Worm (Caenorhabditis elegans) whole organism, L2 larva: ENCODE results near the gene rer-1.

Experiments
- ZK546.5 ChIP-seq: sonication (generic microtip); optimal IDR thresholded peaks from 2 replicates; lab custom pipeline; 2017; ENCODE audit warnings: missing biosample characterization, missing genetic modification characterization
- blmp-1 ChIP-seq: sonication (generic microtip); optimal IDR thresholded peaks from 2 replicates; lab custom pipeline; 2017; ENCODE audit warnings: missing genetic modification characterization, mild to moderate bottlenecking, missing compliant biosample characterization, antibody characterized with exemption, moderate library complexity; ENCODE audit not compliant: insufficient read depth
- elt-1 ChIP-seq: fragments of 150-350 bp; optimal IDR thresholded peaks from 2 replicates; lab custom pipeline; 2014; ENCODE audit warnings: missing biosample characterization, missing genetic modification characterization
- elt-3 ChIP-seq: sonication (generic microtip); optimal IDR thresholded peaks from 2 replicates; lab custom pipeline; 2017; ENCODE audit warnings: missing biosample characterization, missing genetic modification characterization
- fos-1 ChIP-seq: fragments of 150-350 bp; optimal IDR thresholded peaks from 2 replicates; lab custom pipeline; 2014; ENCODE audit warnings: missing biosample characterization, missing genetic modification characterization
- lin-13 ChIP-seq: fragments of 150-350 bp; optimal IDR thresholded peaks from 2 replicates; lab custom pipeline; 2014; ENCODE audit warnings: missing biosample characterization, missing genetic modification reagents, missing genetic modification characterization
- lin-39 ChIP-seq: fragments of 150-350 bp; optimal IDR thresholded peaks from 2 replicates; lab custom pipeline; 2014; ENCODE audit warnings: missing biosample characterization, missing genetic modification reagents, missing genetic modification characterization
- mdl-1 ChIP-seq, 2 experiments: fragments of 150-350 bp in 1 of 2; sonication (generic microtip) in 1 of 2; optimal IDR thresholded peaks; 2 replicates each; lab custom pipeline; 2017; ENCODE audit warnings: missing biosample characterization in 2 of 2, missing genetic modification characterization in 2 of 2
- nhr-11 ChIP-seq: fragments of 150-350 bp; optimal IDR thresholded peaks from 2 replicates; lab custom pipeline; 2014; ENCODE audit warnings: missing biosample characterization, missing genetic modification characterization
- nhr-12 ChIP-seq: fragments of 150-350 bp; optimal IDR thresholded peaks from 2 replicates; lab custom pipeline; 2014; ENCODE audit warnings: missing biosample characterization, missing genetic modification characterization
- nhr-21 ChIP-seq: fragments of 150-350 bp; optimal IDR thresholded peaks from 2 replicates; lab custom pipeline; 2014; ENCODE audit warnings: missing biosample characterization, missing genetic modification characterization
- nhr-77 ChIP-seq: fragments of 150-350 bp; optimal IDR thresholded peaks from 2 replicates; lab custom pipeline; 2014; ENCODE audit warnings: missing biosample characterization, missing genetic modification characterization
- snpc-4 ChIP-seq: fragments of 150-350 bp; optimal IDR thresholded peaks from 2 replicates; lab custom pipeline; 2014; ENCODE audit warnings: missing biosample characterization, missing genetic modification characterization
- unc-39 ChIP-seq: fragments of 150-350 bp; optimal IDR thresholded peaks from 2 replicates; lab custom pipeline; 2014; ENCODE audit warnings: missing biosample characterization, missing genetic modification characterization

- no peak for TF ChIP-seq snpc-4
- TF ChIP-seq unc-39 (tag; lab: Kevin White, UChicago): no peak
- TF ChIP-seq nhr-21 (tag; lab: Kevin White, UChicago): no peak
- TF ChIP-seq blmp-1 (tag; lab: Kevin White, UChicago): no peak
- no peak for TF ChIP-seq lin-39
- TF ChIP-seq fos-1: no peak
- no peak for TF ChIP-seq elt-3 (tag; lab: Kevin White, UChicago)
- no peak for TF ChIP-seq ZK546.5 (tag; lab: Kevin White, UChicago)
- TF ChIP-seq nhr-77 (tag; lab: Kevin White, UChicago): no peak
- TF ChIP-seq elt-1 (tag; lab: Kevin White, UChicago): no peak
- no peak for TF ChIP-seq lin-13 (GFP tag; lab: Kevin White, UChicago)
- no peak for TF ChIP-seq nhr-12 (tag; lab: Kevin White, UChicago)
- no peak for TF ChIP-seq nhr-11
- no peak for TF ChIP-seq mdl-1 (tag; optimal IDR thresholded peaks at IDR 0.05; lab: Kevin White, UChicago)
Observed at ce11 chrII:8825769-8826168, 14.6 kb downstream of the rer-1 start, which contains the start of gene nas-25.
